Worm (Caenorhabditis elegans) whole organism, late embryonic: ENCODE measurements around the gene clec-36.

Experiments used
- ama-1 ChIP-seq: fragments of 150-350 bp; optimal IDR thresholded peaks from 2 replicates; lab custom pipeline; 2014
- ceh-30 ChIP-seq: fragments of 150-350 bp; optimal IDR thresholded peaks from 2 replicates; lab custom pipeline; 2014; ENCODE audit warnings: missing biosample characterization, missing genetic modification characterization
- ceh-48 ChIP-seq: sonication (generic microtip); optimal IDR thresholded peaks from 2 replicates; lab custom pipeline; 2016; ENCODE audit warnings: missing genetic modification characterization, inconsistent platforms, missing compliant biosample characterization
- che-1 ChIP-seq: sonication (generic microtip); optimal IDR thresholded peaks from 2 replicates; lab custom pipeline; 2016; ENCODE audit warnings: mild to moderate bottlenecking, missing genetic modification characterization, missing compliant biosample characterization
- ets-4 ChIP-seq: sonication (generic microtip); optimal IDR thresholded peaks from 2 replicates; lab custom pipeline; 2016; ENCODE audit warnings: missing genetic modification characterization, missing compliant biosample characterization
- fkh-10 ChIP-seq: fragments of 150-350 bp; optimal IDR thresholded peaks from 2 replicates; lab custom pipeline; 2014; ENCODE audit warnings: missing biosample characterization, missing genetic modification reagents, missing genetic modification characterization
- odd-2 ChIP-seq: sonication (generic microtip); optimal IDR thresholded peaks from 2 replicates; lab custom pipeline; 2017; ENCODE audit warnings: antibody characterized with exemption, mild to moderate bottlenecking, missing genetic modification characterization, missing compliant biosample characterization
- pag-3 ChIP-seq: sonication (generic microtip); optimal IDR thresholded peaks from 2 replicates; lab custom pipeline; 2016; ENCODE audit warnings: missing compliant biosample characterization, missing genetic modification characterization, borderline replicate concordance
- pat-9 ChIP-seq: fragments of 200-800 bp; sonication (Bioruptor generic); optimal IDR thresholded peaks from 2 replicates; lab custom pipeline; 2018; ENCODE audit warnings: mild to moderate bottlenecking, missing genetic modification characterization, moderate library complexity, missing compliant biosample characterization
- pha-4 ChIP-seq: fragments of 150-350 bp; optimal IDR thresholded peaks from 2 replicates; lab custom pipeline; 2018; ENCODE audit warnings: missing biosample characterization, missing genetic modification reagents, missing genetic modification characterization
- pqm-1 ChIP-seq: sonication (generic microtip); optimal IDR thresholded peaks from 2 replicates; lab custom pipeline; 2016; ENCODE audit warnings: missing genetic modification characterization, missing compliant biosample characterization
- rnt-1 ChIP-seq: sonication (generic microtip); optimal IDR thresholded peaks from 2 replicates; lab custom pipeline; 2016; ENCODE audit warnings: missing genetic modification characterization, missing compliant biosample characterization
- sox-2 ChIP-seq: fragments of 200-800 bp; sonication (Bioruptor generic); IDR thresholded peaks from 2 replicates; pipeline ENCODE4 v1.3.6; 2022; ENCODE audit warnings: missing genetic modification reagents, missing genetic modification characterization, missing compliant biosample characterization
- unc-42 ChIP-seq: sonication (generic microtip); optimal IDR thresholded peaks from 2 replicates; lab custom pipeline; 2016; ENCODE audit warnings: missing genotype, missing genetic modification characterization, missing compliant biosample characterization

ce11 chrV:16812371-16812770 lies 36.0 kb downstream of the clec-36 start:
- TF ChIP-seq ama-1 (lab: Kevin White, UChicago), result no peak
- no peak for TF ChIP-seq rnt-1 (tag; lab: Kevin White, UChicago)
- no peak for TF ChIP-seq pqm-1 (tag; lab: Kevin White, UChicago)
- TF ChIP-seq pat-9 (tag; lab: Kevin White, UChicago), result no peak
- no peak for TF ChIP-seq fkh-10
- TF ChIP-seq pag-3 (tag; lab: Kevin White, UChicago), result no peak
- no peak for TF ChIP-seq unc-42 (tag; lab: Kevin White, UChicago)
- no peak for TF ChIP-seq ceh-30 (tag; lab: Kevin White, UChicago)
- TF ChIP-seq sox-2, result no peak
- no peak for TF ChIP-seq ets-4
- TF ChIP-seq pha-4 (tag; lab: Kevin White, UChicago), result no peak
- TF ChIP-seq odd-2 (tag; lab: Kevin White, UChicago), result no peak
- TF ChIP-seq che-1 (tag; lab: Kevin White, UChicago), result no peak
- no peak for TF ChIP-seq ceh-48 (tag; lab: Kevin White, UChicago)
